Fruit fly (Drosophila melanogaster) whole organism, prepupa: Measurements from ENCODE around the gene cup.

Experiments
- Blimp-1 ChIP-seq: fragments of 200-800 bp; sonication (Bioruptor generic); optimal IDR thresholded peaks from 3 replicates; lab custom pipeline; 2017; ENCODE audit warnings: missing biosample characterization, missing genetic modification characterization, mild to moderate bottlenecking, moderate library complexity, missing genetic modification reagents
- CG10631 ChIP-seq: fragments of 200-800 bp; sonication (Bioruptor generic); optimal IDR thresholded peaks from 2 replicates; lab custom pipeline; 2016; ENCODE audit warnings: missing biosample characterization, missing genetic modification characterization
- CG10669 ChIP-seq: fragments of 200-800 bp; sonication (Bioruptor generic); optimal IDR thresholded peaks from 3 replicates; lab custom pipeline; 2018; ENCODE audit warnings: missing biosample characterization, mild to moderate bottlenecking, missing genetic modification characterization, moderate library complexity
- CG11294 ChIP-seq: fragments of 200-800 bp; sonication (Bioruptor generic); IDR thresholded peaks from 2 replicates; pipeline ENCODE4 v1.3.6; 2022; ENCODE audit warnings: missing biosample characterization, missing genetic modification characterization
- CG11762 ChIP-seq: fragments of 200-800 bp; sonication (Bioruptor generic); optimal IDR thresholded peaks from 3 replicates; lab custom pipeline; 2016; ENCODE audit warnings: missing biosample characterization, missing genetic modification characterization; ENCODE audit not compliant: insufficient read depth
- CG11902 ChIP-seq: fragments of 200-800 bp; sonication (Bioruptor generic); optimal IDR thresholded peaks from 3 replicates; lab custom pipeline; 2016; ENCODE audit warnings: missing biosample characterization, missing genetic modification characterization
- CG15336 ChIP-seq: fragments of 200-800 bp; sonication (Bioruptor generic); IDR thresholded peaks from 2 replicates; pipeline ENCODE4 v1.3.6; 2022; ENCODE audit warnings: missing biosample characterization, missing genetic modification characterization
- CG1621 ChIP-seq: fragments of 200-800 bp; sonication (Bioruptor generic); optimal IDR thresholded peaks from 3 replicates; lab custom pipeline; 2018; ENCODE audit warnings: missing biosample characterization, mild to moderate bottlenecking, missing genetic modification characterization
- CG16779 ChIP-seq: fragments of 200-800 bp; sonication (Bioruptor generic); optimal IDR thresholded peaks from 3 replicates; lab custom pipeline; 2017; ENCODE audit warnings: missing biosample characterization, mild to moderate bottlenecking, missing genetic modification characterization
- CG3032 ChIP-seq: fragments of 200-800 bp; optimal IDR thresholded peaks from 2 replicates; lab custom pipeline; 2019; ENCODE audit warnings: missing biosample characterization, mild to moderate bottlenecking, missing genetic modification characterization, moderate library complexity
- CG31627 ChIP-seq: fragments of 200-800 bp; sonication (Bioruptor generic); optimal IDR thresholded peaks from 3 replicates; lab custom pipeline; 2016; ENCODE audit warnings: missing biosample characterization, missing genetic modification characterization
- CG32006 ChIP-seq: fragments of 200-800 bp; sonication (Bioruptor generic); optimal IDR thresholded peaks from 3 replicates; lab custom pipeline; 2017; ENCODE audit warnings: missing biosample characterization, mild to moderate bottlenecking, missing genetic modification characterization
- CG34406 ChIP-seq: fragments of 200-800 bp; sonication (Bioruptor generic); optimal IDR thresholded peaks from 3 replicates; lab custom pipeline; 2016; ENCODE audit warnings: missing biosample characterization, missing genetic modification characterization
- CG4318 ChIP-seq: fragments of 200-800 bp; sonication (Bioruptor generic); optimal IDR thresholded peaks from 3 replicates; lab custom pipeline; 2017; ENCODE audit warnings: missing biosample characterization, mild to moderate bottlenecking, missing genetic modification characterization
- CG6163 ChIP-seq: fragments of 200-800 bp; sonication (Bioruptor generic); IDR thresholded peaks from 3 replicates; pipeline ENCODE4 v1.3.6; 2022; ENCODE audit warnings: missing biosample characterization, missing genetic modification characterization
- CG6276 ChIP-seq: fragments of 200-800 bp; sonication (Bioruptor generic); optimal IDR thresholded peaks from 2 replicates; lab custom pipeline; 2017; ENCODE audit warnings: missing biosample characterization, mild to moderate bottlenecking, missing genetic modification characterization
- CG6792 ChIP-seq: fragments of 200-800 bp; sonication (Bioruptor generic); optimal IDR thresholded peaks from 3 replicates; lab custom pipeline; 2016; ENCODE audit warnings: missing biosample characterization, missing genetic modification characterization
- CG6808 ChIP-seq: fragments of 200-800 bp; sonication (Bioruptor generic); optimal IDR thresholded peaks from 3 replicates; lab custom pipeline; 2017; ENCODE audit warnings: missing biosample characterization, missing genetic modification characterization, mild to moderate bottlenecking, moderate library complexity, missing genetic modification reagents
- CG6854 ChIP-seq: fragments of 200-800 bp; sonication (Bioruptor generic); optimal IDR thresholded peaks from 2 replicates; lab custom pipeline; 2017; ENCODE audit warnings: missing biosample characterization, mild to moderate bottlenecking, missing genetic modification characterization
- CG7368 ChIP-seq: fragments of 200-800 bp; sonication (Bioruptor generic); optimal IDR thresholded peaks from 3 replicates; lab custom pipeline; 2016; ENCODE audit warnings: missing biosample characterization, missing genetic modification characterization
- CG8119 ChIP-seq: fragments of 200-800 bp; sonication (Bioruptor generic); IDR thresholded peaks from 3 replicates; pipeline ENCODE4 v1.3.6; 2022; ENCODE audit warnings: missing biosample characterization, missing genetic modification characterization
- CG8319 ChIP-seq: fragments of 200-800 bp; sonication (Bioruptor generic); optimal IDR thresholded peaks from 3 replicates; lab custom pipeline; 2016; ENCODE audit warnings: missing biosample characterization, missing genetic modification characterization
- CG8632 ChIP-seq: fragments of 200-800 bp; sonication (Bioruptor generic); optimal IDR thresholded peaks from 3 replicates; lab custom pipeline; 2016; ENCODE audit warnings: missing biosample characterization, missing genetic modification characterization
- CG9139 ChIP-seq: fragments of 200-800 bp; sonication (Bioruptor generic); optimal IDR thresholded peaks from 3 replicates; lab custom pipeline; 2017; ENCODE audit warnings: missing biosample characterization, mild to moderate bottlenecking, missing genetic modification characterization
- Eip75B ChIP-seq: fragments of 200-800 bp; sonication (Bioruptor generic); optimal IDR thresholded peaks from 3 replicates; lab custom pipeline; 2016; ENCODE audit warnings: missing biosample characterization, missing genetic modification characterization
- Eip78C ChIP-seq: fragments of 200-800 bp; sonication (Bioruptor generic); peaks from one replicate; lab custom pipeline; 2016; ENCODE audit warnings: missing biosample characterization, missing genetic modification characterization
- Ets21C ChIP-seq: fragments of 200-800 bp; sonication (Bioruptor generic); optimal IDR thresholded peaks from 3 replicates; lab custom pipeline; 2016; ENCODE audit warnings: missing biosample characterization, missing genetic modification characterization
- Ets96B ChIP-seq: fragments of 200-800 bp; optimal IDR thresholded peaks from 2 replicates; lab custom pipeline; 2019; ENCODE audit warnings: missing biosample characterization, mild to moderate bottlenecking, missing genetic modification characterization, moderate library complexity
- Gug ChIP-seq: fragments of 200-800 bp; sonication (Bioruptor generic); IDR thresholded peaks from 2 replicates; pipeline ENCODE4 v1.3.6; 2022; ENCODE audit warnings: missing biosample characterization, missing genetic modification characterization
- Hr38 ChIP-seq: sonication (Bioruptor generic); optimal IDR thresholded peaks from 2 replicates; lab custom pipeline; 2016; ENCODE audit warnings: missing biosample characterization, missing genetic modification characterization
- Hr4 ChIP-seq: fragments of 200-800 bp; sonication (Bioruptor generic); optimal IDR thresholded peaks from 3 replicates; lab custom pipeline; 2016; ENCODE audit warnings: missing biosample characterization, missing genetic modification characterization
- Met ChIP-seq: fragments of 200-800 bp; sonication (Bioruptor generic); optimal IDR thresholded peaks from 3 replicates; lab custom pipeline; 2016; ENCODE audit warnings: missing biosample characterization, missing genetic modification characterization
- OdsH ChIP-seq: fragments of 200-800 bp; sonication (Bioruptor generic); optimal IDR thresholded peaks from 3 replicates; lab custom pipeline; 2016; ENCODE audit warnings: missing biosample characterization, missing genetic modification characterization
- Smox ChIP-seq: fragments of 200-800 bp; sonication (Bioruptor generic); optimal IDR thresholded peaks from 3 replicates; lab custom pipeline; 2016; ENCODE audit warnings: missing biosample characterization, missing genetic modification characterization
- Sox15 ChIP-seq: fragments of 200-800 bp; sonication (Bioruptor generic); optimal IDR thresholded peaks from 3 replicates; lab custom pipeline; 2016; ENCODE audit warnings: missing biosample characterization, missing genetic modification characterization
- achi ChIP-seq: fragments of 200-800 bp; sonication (Bioruptor generic); optimal IDR thresholded peaks from 3 replicates; lab custom pipeline; 2016; ENCODE audit warnings: missing biosample characterization, missing genetic modification characterization
- acj6 ChIP-seq: fragments of 200-800 bp; sonication (Bioruptor generic); optimal IDR thresholded peaks from 3 replicates; lab custom pipeline; 2016; ENCODE audit warnings: missing biosample characterization, missing genetic modification characterization
- cyc ChIP-seq: fragments of 200-800 bp; sonication (Bioruptor generic); optimal IDR thresholded peaks from 3 replicates; lab custom pipeline; 2016; ENCODE audit warnings: missing biosample characterization, missing genetic modification characterization
- dsx ChIP-seq: fragments of 200-800 bp; optimal IDR thresholded peaks from 3 replicates; lab custom pipeline; 2019; ENCODE audit warnings: missing biosample characterization, mild to moderate bottlenecking, missing genetic modification characterization, moderate library complexity; ENCODE audit not compliant: poor library complexity, severe bottlenecking
- eg ChIP-seq: fragments of 200-800 bp; sonication (Bioruptor generic); IDR thresholded peaks from 3 replicates; pipeline ENCODE4 v1.3.6; 2022; ENCODE audit warnings: missing biosample characterization, missing genetic modification characterization
- esn ChIP-seq: fragments of 200-800 bp; sonication (Bioruptor generic); optimal IDR thresholded peaks from 2 replicates; lab custom pipeline; 2016; ENCODE audit warnings: missing biosample characterization, mild to moderate bottlenecking, missing genetic modification characterization, moderate library complexity
- fd59A ChIP-seq: fragments of 200-800 bp; sonication (Bioruptor generic); optimal IDR thresholded peaks from 2 replicates; lab custom pipeline; 2017; ENCODE audit warnings: missing biosample characterization, mild to moderate bottlenecking, missing genetic modification characterization, missing genetic modification reagents
- fd85E ChIP-seq: fragments of 200-800 bp; sonication (Bioruptor generic); optimal IDR thresholded peaks from 3 replicates; lab custom pipeline; 2016; ENCODE audit warnings: missing biosample characterization, missing genetic modification characterization
- lz ChIP-seq: fragments of 200-800 bp; sonication (Bioruptor generic); optimal IDR thresholded peaks from 3 replicates; lab custom pipeline; 2016; ENCODE audit warnings: missing biosample characterization, missing genetic modification characterization
- net ChIP-seq: fragments of 200-800 bp; sonication (Bioruptor generic); optimal IDR thresholded peaks from 3 replicates; lab custom pipeline; 2016; ENCODE audit warnings: missing biosample characterization, missing genetic modification characterization
- pdm3 ChIP-seq: fragments of 200-800 bp; sonication (Bioruptor generic); optimal IDR thresholded peaks from 3 replicates; lab custom pipeline; 2016; ENCODE audit warnings: missing biosample characterization, missing genetic modification characterization
- salr ChIP-seq, 2 experiments: fragments of 200-800 bp; sonication (Bioruptor generic); optimal IDR thresholded peaks; 3 replicates each; lab custom pipeline; 2016 to 2018; ENCODE audit warnings: missing biosample characterization in 2 of 2, missing genetic modification characterization in 2 of 2, mild to moderate bottlenecking in 1 of 2
- spab ChIP-seq: fragments of 200-800 bp; sonication (Bioruptor generic); optimal IDR thresholded peaks from 2 replicates; lab custom pipeline; 2017; ENCODE audit warnings: missing biosample characterization, mild to moderate bottlenecking, missing genetic modification characterization, missing genetic modification reagents
- ss ChIP-seq, 2 experiments: fragments of 200-800 bp; sonication (Bioruptor generic); optimal IDR thresholded peaks; 2 replicates in 1 of 2; 3 replicates in 1 of 2; lab custom pipeline; 2017 to 2018; ENCODE audit warnings: mild to moderate bottlenecking in 2 of 2, missing biosample characterization in 2 of 2, missing genetic modification characterization in 2 of 2, moderate library complexity in 1 of 2
- svp ChIP-seq: fragments of 200-800 bp; sonication (Bioruptor generic); peaks from one replicate; lab custom pipeline; 2016; ENCODE audit warnings: missing biosample characterization, missing genetic modification characterization
- topi ChIP-seq: fragments of 200-800 bp; sonication (Bioruptor generic); optimal IDR thresholded peaks from 3 replicates; lab custom pipeline; 2016; ENCODE audit warnings: missing biosample characterization, missing genetic modification characterization
- vri ChIP-seq: fragments of 200-800 bp; sonication (Bioruptor generic); optimal IDR thresholded peaks from 3 replicates; lab custom pipeline; 2016; ENCODE audit warnings: missing biosample characterization, mild to moderate bottlenecking, missing genetic modification characterization

The cup gene

DNA sequence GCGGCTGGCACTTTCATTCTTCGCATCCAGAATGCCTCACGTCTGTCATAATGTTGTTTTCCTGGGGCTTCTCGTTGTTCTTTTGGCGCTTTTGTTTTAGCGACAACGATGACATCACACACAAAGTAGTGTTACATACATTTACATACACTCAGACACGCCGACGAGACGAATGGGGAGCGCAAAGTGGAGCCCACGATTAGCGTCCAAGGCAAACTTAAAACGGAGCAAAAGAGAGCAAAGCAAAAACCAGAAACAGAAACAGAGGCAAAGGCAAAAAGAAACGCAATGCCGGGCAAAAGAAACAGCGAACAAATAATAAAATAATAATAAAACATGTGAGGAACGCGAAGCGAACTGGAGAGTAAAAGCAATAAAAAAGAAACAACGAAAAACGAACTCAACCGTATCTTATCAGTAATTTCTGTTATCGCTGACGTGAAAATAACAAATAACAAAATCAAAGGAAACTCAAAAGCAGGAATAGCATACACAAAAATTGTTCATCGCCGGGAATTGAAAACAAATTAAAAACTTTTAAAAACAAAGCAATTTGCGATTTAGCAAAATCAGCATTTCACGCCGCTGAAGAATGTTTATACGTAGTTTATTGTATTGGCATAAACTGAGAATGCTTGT lies 18.9 kb upstream of the cup start:
- TF ChIP-seq pdm3 (GFP tag; lab: Kevin White, UChicago) (no peak), CG6808 (GFP tag; lab: Kevin White, UChicago) (no peak), CG11762 (GFP tag; lab: Kevin White, UChicago) (no peak), CG32006 (GFP tag; lab: Kevin White, UChicago) (no peak), ss (GFP tag; optimal IDR thresholded peaks at IDR 0.05; lab: Kevin White, UChicago) (peak in 1 of 2 experiments; percentile 52), Met (peak; percentile 17), CG10669 (GFP tag; lab: Kevin White, UChicago) (no peak), CG6276 (GFP tag; lab: Kevin White, UChicago) (peak; percentile 34), salr (GFP tag; optimal IDR thresholded peaks at IDR 0.05; lab: Kevin White, UChicago) (no peak), CG31627 (no peak), Hr4 (GFP tag; lab: Kevin White, UChicago) (no peak), Eip75B (GFP tag; lab: Kevin White, UChicago) (no peak), CG8632 (GFP tag; lab: Kevin White, UChicago) (no peak), CG4318 (GFP tag; lab: Kevin White, UChicago) (no peak), spab (GFP tag; lab: Kevin White, UChicago) (no peak), CG34406 (GFP tag; lab: Kevin White, UChicago) (no peak), Hr38 (no peak), eg (GFP tag; lab: Robert Waterston, UW) (no peak), esn (GFP tag; lab: Kevin White, UChicago) (no peak), CG11294 (GFP tag; lab: Robert Waterston, UW) (no peak), CG8319 (no peak), lz (GFP tag; lab: Kevin White, UChicago) (no peak), dsx (GFP tag; lab: Kevin White, UChicago) (peak; percentile 72), CG7368 (GFP tag; lab: Kevin White, UChicago) (no peak), achi (GFP tag; lab: Kevin White, UChicago) (no peak), svp (GFP tag; lab: Kevin White, UChicago) (peak; percentile 71), Gug (GFP tag; lab: Robert Waterston, UW) (no peak), CG15336 (no peak), CG1621 (tag; lab: Kevin White, UChicago) (no peak), Sox15 (GFP tag; lab: Kevin White, UChicago) (no peak), topi (GFP tag; lab: Kevin White, UChicago) (no peak), CG6792 (no peak), CG9139 (no peak), Eip78C (GFP tag; lab: Kevin White, UChicago) (peak; percentile 75), Smox (GFP tag; lab: Kevin White, UChicago) (no peak), fd85E (GFP tag; lab: Kevin White, UChicago) (no peak), fd59A (GFP tag; lab: Kevin White, UChicago) (no peak), CG16779 (peak; percentile 45), CG11902 (no peak), acj6 (GFP tag; lab: Kevin White, UChicago) (no peak), CG6163 (peak; percentile 86; the same call in 2 of the 3 replicates), CG8119 (0 out of 3 replicates have a peak, but pooled peaks have one; percentile 26), CG3032 (tag; lab: Kevin White, UChicago) (no peak), vri (GFP tag; lab: Kevin White, UChicago) (peak; percentile 72), net (GFP tag; lab: Kevin White, UChicago) (no peak), Blimp-1 (GFP tag; lab: Kevin White, UChicago) (no peak), Ets21C (GFP tag; lab: Kevin White, UChicago) (no peak), CG10631 (GFP tag; lab: Kevin White, UChicago) (no peak), CG6854 (GFP tag; lab: Kevin White, UChicago) (no peak), cyc (GFP tag; lab: Kevin White, UChicago) (no peak), OdsH (GFP tag; lab: Kevin White, UChicago) (no peak), Ets96B (tag; lab: Kevin White, UChicago) (no peak)
